Worm (Caenorhabditis elegans) whole organism, young adult: ENCODE results near the gene dpy-11.

Experiments used
- B0019.2 ChIP-seq: fragments of 200-800 bp; sonication (Bioruptor generic); conservative IDR thresholded peaks from 2 replicates; pipeline ENCODE4 v1.3.6; 2022; ENCODE audit warnings: missing genetic modification reagents, missing genetic modification characterization, missing compliant biosample characterization
- F57C9.4 ChIP-seq: sonication (generic microtip); optimal IDR thresholded peaks from 2 replicates; lab custom pipeline; 2017; ENCODE audit warnings: mild to moderate bottlenecking, missing genetic modification characterization, missing compliant biosample characterization
- K12H6.12 ChIP-seq: fragments of 200-800 bp; sonication (Bioruptor generic); optimal IDR thresholded peaks from 2 replicates; lab custom pipeline; 2018; ENCODE audit warnings: mild to moderate bottlenecking, missing genetic modification characterization, missing compliant biosample characterization
- ZK185.1 ChIP-seq: sonication (generic microtip); optimal IDR thresholded peaks from 2 replicates; lab custom pipeline; 2016; ENCODE audit warnings: mild to moderate bottlenecking, missing genetic modification characterization, missing compliant biosample characterization; ENCODE audit not compliant: poor library complexity, severe bottlenecking
- akir-1 ChIP-seq: fragments of 200-800 bp; sonication (Bioruptor generic); optimal IDR thresholded peaks from 2 replicates; lab custom pipeline; 2018; ENCODE audit warnings: mild to moderate bottlenecking, missing genetic modification characterization, moderate library complexity, missing compliant biosample characterization
- attf-6 ChIP-seq: fragments of 200-800 bp; sonication (Bioruptor generic); IDR thresholded peaks from 2 replicates; pipeline ENCODE4 v1.3.6; 2022; ENCODE audit warnings: missing genetic modification reagents, missing genetic modification characterization, missing compliant biosample characterization
- bed-2 ChIP-seq: fragments of 200-800 bp; sonication (Bioruptor generic); IDR thresholded peaks from 2 replicates; pipeline ENCODE4 v1.3.6; 2022; ENCODE audit warnings: missing genetic modification reagents, missing genetic modification characterization, missing compliant biosample characterization
- ceh-27 ChIP-seq: fragments of 200-800 bp; sonication (Bioruptor generic); optimal IDR thresholded peaks from 2 replicates; lab custom pipeline; 2018; ENCODE audit warnings: mild to moderate bottlenecking, missing genetic modification characterization, moderate library complexity, missing compliant biosample characterization
- ceh-58 ChIP-seq: fragments of 200-800 bp; sonication (Bioruptor generic); IDR thresholded peaks from 2 replicates; pipeline ENCODE4 v1.3.6; 2022; ENCODE audit warnings: missing genetic modification characterization, missing compliant biosample characterization
- efl-1 ChIP-seq: fragments of 150-350 bp; optimal IDR thresholded peaks from 2 replicates; lab custom pipeline; 2014; ENCODE audit warnings: missing biosample characterization, missing genetic modification reagents, missing genetic modification characterization
- ekl-4 ChIP-seq: fragments of 200-800 bp; sonication (Bioruptor generic); IDR thresholded peaks from 2 replicates; pipeline ENCODE4 v1.3.6; 2022; ENCODE audit warnings: missing genetic modification reagents, missing genetic modification characterization, missing compliant biosample characterization
- him-1 ChIP-seq: sonication (generic microtip); optimal IDR thresholded peaks from 2 replicates; lab custom pipeline; 2016; ENCODE audit warnings: missing genotype, missing genetic modification reagents, missing genetic modification characterization, missing compliant biosample characterization
- hmg-1.2 ChIP-seq: fragments of 200-800 bp; sonication (Bioruptor generic); IDR thresholded peaks from 2 replicates; pipeline ENCODE4 v1.3.6; 2022; ENCODE audit warnings: missing genetic modification reagents, missing genetic modification characterization, missing compliant biosample characterization
- hrde-1 ChIP-seq: sonication (generic microtip); optimal IDR thresholded peaks from 2 replicates; lab custom pipeline; 2016; ENCODE audit warnings: missing genetic modification characterization, mild to moderate bottlenecking, missing compliant biosample characterization, moderate library complexity, missing genotype, missing genetic modification reagents, borderline replicate concordance
- madf-6 ChIP-seq: fragments of 200-800 bp; sonication (Bioruptor generic); IDR thresholded peaks from 2 replicates; pipeline ENCODE4 v1.3.6; 2022; ENCODE audit warnings: missing genetic modification reagents, missing genetic modification characterization, missing compliant biosample characterization
- madf-8 ChIP-seq: fragments of 200-800 bp; sonication (Bioruptor generic); conservative IDR thresholded peaks from 2 replicates; pipeline ENCODE4 v1.3.6; 2022; ENCODE audit warnings: missing genetic modification reagents, missing genetic modification characterization, missing compliant biosample characterization
- mcd-1 ChIP-seq: fragments of 200-800 bp; sonication (Bioruptor generic); IDR thresholded peaks from 2 replicates; pipeline ENCODE4 v1.3.6; 2022; ENCODE audit warnings: missing genetic modification reagents, missing genetic modification characterization, missing compliant biosample characterization
- mel-28 ChIP-seq: sonication (generic microtip); optimal IDR thresholded peaks from 2 replicates; lab custom pipeline; 2016; ENCODE audit warnings: borderline replicate concordance, mild to moderate bottlenecking, missing genetic modification characterization, missing compliant biosample characterization
- mxl-1 ChIP-seq: sonication (generic microtip); optimal IDR thresholded peaks from 2 replicates; lab custom pipeline; 2016; ENCODE audit warnings: missing genetic modification characterization, missing compliant biosample characterization
- nfya-2 ChIP-seq: fragments of 200-800 bp; sonication (Bioruptor generic); IDR thresholded peaks from 2 replicates; pipeline ENCODE4 v1.3.6; 2022; ENCODE audit warnings: missing genetic modification reagents, missing genetic modification characterization, missing compliant biosample characterization
- nhr-80 ChIP-seq: sonication (generic microtip); optimal IDR thresholded peaks from 2 replicates; lab custom pipeline; 2016; ENCODE audit warnings: missing genetic modification characterization, missing compliant biosample characterization
- pbrm-1 ChIP-seq: fragments of 200-800 bp; sonication (Bioruptor generic); IDR thresholded peaks from 2 replicates; pipeline ENCODE4 v1.3.6; 2022; ENCODE audit warnings: missing genetic modification reagents, missing genetic modification characterization, missing compliant biosample characterization
- rpc-1 ChIP-seq, 2 experiments: fragments of 150-350 bp in 1 of 2; sonication (generic microtip) in 1 of 2; optimal IDR thresholded peaks; 2 replicates each; lab custom pipeline; 2014 to 2018; ENCODE audit warnings: missing biosample characterization in 1 of 2, missing genetic modification characterization in 1 of 2, missing genetic modification reagents in 1 of 2, missing genotype in 1 of 2
- sdz-38 ChIP-seq: sonication (generic microtip); optimal IDR thresholded peaks from 2 replicates; lab custom pipeline; 2016; ENCODE audit warnings: missing genotype, missing genetic modification characterization, missing compliant biosample characterization
- snpc-1.3 ChIP-seq: sonication (generic microtip); optimal IDR thresholded peaks from 2 replicates; lab custom pipeline; 2017; ENCODE audit warnings: missing genetic modification characterization, mild to moderate bottlenecking, missing compliant biosample characterization, antibody characterized with exemption, moderate library complexity, missing genotype, missing genetic modification reagents; ENCODE audit not compliant: insufficient read depth
- snpc-4 ChIP-seq, 5 experiments: fragments of 150-350 bp in 1 of 5; sonication (generic microtip) in 4 of 5; optimal IDR thresholded peaks; 2 replicates each; lab custom pipeline; 2014 to 2018; ENCODE audit warnings: missing genetic modification characterization in 5 of 5, missing biosample characterization in 3 of 5, antibody characterized with exemption in 2 of 5, mild to moderate bottlenecking in 2 of 5, missing compliant biosample characterization in 2 of 5, missing genotype in 2 of 5, moderate library complexity in 2 of 5, missing genetic modification reagents in 1 of 5
- tbp1 ChIP-seq: fragments of 200-800 bp; sonication (Bioruptor generic); optimal IDR thresholded peaks from 2 replicates; lab custom pipeline; 2018; ENCODE audit warnings: mild to moderate bottlenecking, missing genetic modification characterization, missing compliant biosample characterization
- tlf-1 ChIP-seq: fragments of 200-800 bp; sonication (Bioruptor generic); optimal IDR thresholded peaks from 2 replicates; lab custom pipeline; 2018; ENCODE audit warnings: mild to moderate bottlenecking, missing genetic modification characterization, missing compliant biosample characterization
- ztf-25 ChIP-seq: fragments of 200-800 bp; sonication (Bioruptor generic); IDR thresholded peaks from 2 replicates; pipeline ENCODE4 v1.3.6; 2022; ENCODE audit warnings: missing genetic modification reagents, missing genetic modification characterization, missing compliant biosample characterization
- ztf-3 ChIP-seq: fragments of 200-800 bp; sonication (Bioruptor generic); optimal IDR thresholded peaks from 2 replicates; lab custom pipeline; 2018; ENCODE audit warnings: mild to moderate bottlenecking, missing genetic modification characterization, missing compliant biosample characterization

The dpy-11 gene

ce11 chrV:6504131-6504827, 10.8 kb downstream of the dpy-11 start, which contains the start of gene moc-2:
moc-2 (minus strand) TSS chrV:6504181.
- TF ChIP-seq tlf-1 (GFP tag; lab: Kevin White, UChicago) (no peak), pbrm-1 (no peak), attf-6 (GFP tag; lab: Robert Waterston, UW) (no peak), F57C9.4 (tag; lab: Kevin White, UChicago) (no peak), hmg-1.2 (GFP tag; lab: Robert Waterston, UW) (no peak), mcd-1 (no peak), him-1 (tag; lab: Kevin White, UChicago) (no peak), bed-2 (GFP tag; lab: Robert Waterston, UW) (no peak), sdz-38 (tag; lab: Kevin White, UChicago) (no peak), ekl-4 (GFP tag; lab: Robert Waterston, UW) (no peak), ZK185.1 (tag; lab: Kevin White, UChicago) (no peak), ztf-3 (GFP tag; lab: Kevin White, UChicago) (no peak), snpc-1.3 (no peak), mxl-1 (tag; lab: Kevin White, UChicago) (no peak), tbp1 (GFP tag; lab: Kevin White, UChicago) (no peak), efl-1 (GFP tag; lab: Kevin White, UChicago) (no peak), madf-8 (no peak)

DNA sequence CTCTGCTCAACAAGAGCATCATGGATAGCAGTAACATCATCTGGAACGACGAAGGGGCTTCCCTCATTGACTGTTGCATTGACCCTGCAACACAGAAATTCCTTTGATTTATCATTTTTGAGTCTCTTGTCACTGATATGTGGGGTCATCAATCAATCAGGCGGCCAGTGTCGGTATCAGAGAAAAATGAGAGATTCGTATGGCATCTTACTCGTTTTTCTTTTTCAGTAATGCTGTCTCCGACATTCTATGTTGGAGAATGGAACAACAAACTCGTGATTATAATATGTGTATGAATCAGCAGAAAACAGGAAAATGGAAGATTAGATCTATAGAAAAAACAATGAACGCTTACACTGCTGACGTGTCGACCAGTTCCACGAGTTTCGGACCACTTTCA, 11.9 kb downstream of the dpy-11 start:
- TF ChIP-seq rpc-1 (optimal IDR thresholded peaks at IDR 0.05; lab: Kevin White, UChicago) (no peak), rpc-1 (tag; optimal IDR thresholded peaks at IDR 0.05; lab: Kevin White, UChicago) (no peak), nhr-80 (tag; lab: Kevin White, UChicago) (peak; percentile 2)

DNA sequence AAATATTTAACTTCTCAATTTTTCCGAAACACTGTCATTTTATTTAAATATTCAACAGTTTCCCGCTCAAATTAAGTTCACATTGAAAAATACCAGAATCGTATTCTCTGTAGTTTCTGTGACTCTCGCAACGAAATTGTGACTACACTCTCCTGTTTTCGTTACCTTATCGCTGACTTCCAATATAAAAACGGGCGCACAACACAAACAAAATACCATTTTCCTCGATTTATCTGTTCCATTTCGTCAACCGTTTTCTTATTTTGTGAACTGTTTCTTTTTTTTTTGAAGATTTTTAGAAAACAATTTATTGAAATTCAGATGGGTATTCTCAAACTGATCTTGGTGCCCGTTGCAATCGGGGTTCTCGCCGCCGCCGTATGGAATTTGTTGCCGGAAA, 16.1 kb downstream of the dpy-11 start, which contains the start of gene W01A11.1:
Gene W01A11.1 (plus strand): TSS at position 322 of the 400 bp plus-strand sequence.
- TF ChIP-seq hrde-1 (tag; lab: Kevin White, UChicago) (no peak), nhr-80 (tag; lab: Kevin White, UChicago) (peak; percentile 23), mel-28 (tag; lab: Kevin White, UChicago) (no peak)

DNA sequence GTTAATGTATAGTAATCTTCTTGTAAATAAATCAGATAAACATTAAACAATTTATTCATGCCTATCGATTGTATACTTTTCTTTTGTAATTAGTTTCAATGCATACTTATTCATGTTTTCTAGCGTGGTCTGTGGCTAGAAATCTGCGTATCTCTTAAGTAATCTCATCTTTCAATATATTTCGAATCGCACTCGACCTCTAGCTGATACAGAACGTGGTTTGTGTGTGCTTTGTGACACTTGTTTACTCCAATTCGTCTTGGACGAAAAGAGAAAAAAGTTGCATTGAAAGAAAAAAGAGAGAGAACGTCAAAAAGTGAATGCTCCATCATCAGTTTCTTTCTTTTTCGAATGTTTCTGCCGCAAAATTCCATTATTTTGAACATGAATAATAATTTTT, 16.6 kb downstream of the dpy-11 start:
- TF ChIP-seq snpc-4 (GFP tag; optimal IDR thresholded peaks at IDR 0.05; lab: Kevin White, UChicago) (no peak), snpc-4 (tag; optimal IDR thresholded peaks at IDR 0.05; lab: Kevin White, UChicago) (no peak), nfya-2 (GFP tag; lab: Robert Waterston, UW) (no peak), B0019.2 (GFP tag; lab: Robert Waterston, UW) (no peak), ceh-27 (GFP tag; lab: Kevin White, UChicago) (no peak), madf-6 (peak; percentile 8; the same call in 1 of the 2 replicates), K12H6.12 (no peak), akir-1 (no peak), ceh-58 (GFP tag; lab: Robert Waterston, UW) (no peak), ztf-25 (GFP tag; lab: Robert Waterston, UW) (no peak)
